Worm (Caenorhabditis elegans) whole organism, mixed stage, embryonic: ENCODE results near the gene K02G10.15.

Experiments
- elt-3 ChIP-seq: fragments of 150-350 bp; optimal IDR thresholded peaks from 2 replicates; lab custom pipeline; 2014; ENCODE audit warnings: missing biosample characterization, missing genetic modification characterization
- nhr-237 ChIP-seq: fragments of 150-350 bp; optimal IDR thresholded peaks from 2 replicates; lab custom pipeline; 2014; ENCODE audit warnings: missing biosample characterization, missing genetic modification characterization
- nhr-28 ChIP-seq: fragments of 150-350 bp; optimal IDR thresholded peaks from 2 replicates; lab custom pipeline; 2014; ENCODE audit warnings: missing biosample characterization, missing genetic modification characterization

DNA sequence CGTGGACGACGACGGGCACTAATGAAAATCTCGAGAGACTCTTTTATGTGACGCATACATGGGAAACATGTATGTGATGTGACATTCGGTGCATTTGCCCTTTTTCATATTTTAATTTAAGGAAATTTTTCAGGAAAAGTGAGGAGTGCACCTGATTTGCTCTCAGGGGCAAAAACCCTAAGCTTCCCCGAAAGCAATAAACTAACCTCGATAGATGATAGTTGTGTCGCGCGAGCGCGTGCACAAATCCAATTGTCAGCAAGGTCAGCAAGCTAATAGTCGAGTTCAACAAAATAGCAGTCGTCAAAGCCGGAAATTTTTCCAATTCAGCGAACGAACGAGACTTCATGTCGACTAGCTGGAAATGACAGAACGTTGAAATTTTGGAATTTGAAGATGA, 35.6 kb upstream of the K02G10.15 start:
- TF ChIP-seq elt-3 (tag; lab: Kevin White, UChicago) (no peak), nhr-237 (no peak), nhr-28 (no peak)
